Fruit fly (Drosophila melanogaster) whole organism, pupa: ENCODE results near the gene CatB.

Experiments
- CG10348 ChIP-seq: fragments of 200-800 bp; sonication (Bioruptor generic); IDR thresholded peaks from 2 replicates; pipeline ENCODE4 v1.3.6; 2022; ENCODE audit warnings: missing biosample characterization, missing genetic modification characterization
- CG12605 ChIP-seq: fragments of 200-800 bp; sonication (Bioruptor generic); IDR thresholded peaks from 2 replicates; pipeline ENCODE4 v1.3.6; 2022; ENCODE audit warnings: missing biosample characterization, missing genetic modification characterization
- CG13204 ChIP-seq: fragments of 200-800 bp; sonication (Bioruptor generic); optimal IDR thresholded peaks from 2 replicates; lab custom pipeline; 2018; ENCODE audit warnings: missing biosample characterization, mild to moderate bottlenecking, missing genetic modification characterization, moderate library complexity
- CG14655 ChIP-seq: fragments of 200-800 bp; sonication (Bioruptor generic); optimal IDR thresholded peaks from 3 replicates; lab custom pipeline; 2017; ENCODE audit warnings: mild to moderate bottlenecking, missing biosample characterization, missing genetic modification reagents, missing genetic modification characterization
- CG15710 ChIP-seq: fragments of 200-800 bp; sonication (Bioruptor generic); optimal IDR thresholded peaks from 2 replicates; lab custom pipeline; 2018; ENCODE audit warnings: missing biosample characterization, mild to moderate bottlenecking, missing genetic modification characterization, moderate library complexity
- CG17806 ChIP-seq: fragments of 200-800 bp; sonication (Bioruptor generic); optimal IDR thresholded peaks from 2 replicates; lab custom pipeline; 2018; ENCODE audit warnings: missing biosample characterization, mild to moderate bottlenecking, missing genetic modification characterization, moderate library complexity
- CG32121 ChIP-seq: fragments of 200-800 bp; sonication (Bioruptor generic); IDR thresholded peaks from 2 replicates; pipeline ENCODE4 v1.3.6; 2022; ENCODE audit warnings: missing biosample characterization, missing genetic modification characterization
- CG34367 ChIP-seq: fragments of 200-800 bp; sonication (Bioruptor generic); optimal IDR thresholded peaks from 2 replicates; lab custom pipeline; 2018; ENCODE audit warnings: missing biosample characterization, mild to moderate bottlenecking, missing genetic modification characterization
- CG4496 ChIP-seq: fragments of 200-800 bp; sonication (Bioruptor generic); IDR thresholded peaks from 3 replicates; pipeline ENCODE4 v1.3.6; 2022; ENCODE audit warnings: missing biosample characterization, missing genetic modification characterization
- CG8159 ChIP-seq: fragments of 200-800 bp; sonication (Bioruptor generic); optimal IDR thresholded peaks from 3 replicates; lab custom pipeline; 2018; ENCODE audit warnings: missing biosample characterization, mild to moderate bottlenecking, missing genetic modification characterization, moderate library complexity
- CG8301 ChIP-seq: fragments of 200-800 bp; sonication (Bioruptor generic); optimal IDR thresholded peaks from 2 replicates; lab custom pipeline; 2018; ENCODE audit warnings: missing biosample characterization, mild to moderate bottlenecking, missing genetic modification characterization
- CG9948 ChIP-seq: fragments of 200-800 bp; sonication (Bioruptor generic); optimal IDR thresholded peaks from 2 replicates; lab custom pipeline; 2018; ENCODE audit warnings: missing biosample characterization, mild to moderate bottlenecking, missing genetic modification characterization, moderate library complexity
- D1 ChIP-seq: fragments of 200-800 bp; sonication (Bioruptor generic); optimal IDR thresholded peaks from 2 replicates; lab custom pipeline; 2018; ENCODE audit warnings: missing biosample characterization, mild to moderate bottlenecking, missing genetic modification characterization, moderate library complexity
- EcR ChIP-seq: fragments of 200-800 bp; sonication (Bioruptor generic); optimal IDR thresholded peaks from 3 replicates; lab custom pipeline; 2019; ENCODE audit warnings: missing biosample characterization, missing genetic modification characterization, mild to moderate bottlenecking, moderate library complexity, missing genetic modification reagents
- Ets98B ChIP-seq: fragments of 200-800 bp; sonication (Bioruptor generic); IDR thresholded peaks from 2 replicates; pipeline ENCODE4 v1.3.6; 2022; ENCODE audit warnings: missing biosample characterization, missing genetic modification characterization
- Pif1A ChIP-seq: fragments of 200-800 bp; sonication (Bioruptor generic); optimal IDR thresholded peaks from 3 replicates; lab custom pipeline; 2016; ENCODE audit warnings: missing biosample characterization, missing genetic modification characterization
- Pif1B ChIP-seq: fragments of 200-800 bp; sonication (Bioruptor generic); optimal IDR thresholded peaks from 3 replicates; lab custom pipeline; 2016; ENCODE audit warnings: missing biosample characterization, missing genetic modification characterization
- Snoo ChIP-seq: fragments of 200-800 bp; sonication (Bioruptor generic); optimal IDR thresholded peaks from 3 replicates; lab custom pipeline; 2017; ENCODE audit warnings: missing biosample characterization, mild to moderate bottlenecking, missing genetic modification characterization, inconsistent platforms
- fd96Ca ChIP-seq: fragments of 200-800 bp; sonication (Bioruptor generic); IDR thresholded peaks from 3 replicates; pipeline ENCODE4 v1.3.6; 2022; ENCODE audit warnings: missing biosample characterization, missing genetic modification characterization
- gl ChIP-seq: fragments of 200-800 bp; sonication (Bioruptor generic); optimal IDR thresholded peaks from 2 replicates; lab custom pipeline; 2018; ENCODE audit warnings: missing biosample characterization, mild to moderate bottlenecking, missing genetic modification characterization
- rn ChIP-seq: fragments of 200-800 bp; sonication (Bioruptor generic); IDR thresholded peaks from 2 replicates; pipeline ENCODE4 v1.3.6; 2022; ENCODE audit warnings: missing biosample characterization, missing genetic modification characterization

CatB gene

DNA sequence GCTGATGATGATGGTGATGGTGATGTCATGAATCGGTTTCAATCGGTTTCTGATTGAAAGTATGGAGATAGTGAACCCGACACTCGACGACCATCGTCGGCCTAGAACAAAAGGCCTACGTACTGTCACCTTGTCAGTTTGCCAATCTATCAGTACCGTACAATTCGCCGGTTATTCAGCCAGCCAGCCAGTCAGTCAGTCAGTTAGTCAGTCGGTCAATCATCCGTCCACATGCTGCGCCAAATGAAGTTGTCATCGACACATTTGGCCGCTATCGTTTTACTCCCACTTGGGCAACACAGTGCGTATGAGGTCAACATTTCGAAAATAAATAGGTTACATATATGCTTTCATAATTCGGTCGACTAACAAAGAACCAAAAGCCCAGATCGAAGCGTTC, 15.7 kb downstream of the CatB start:
- TF ChIP-seq Snoo (tag; lab: Kevin White, UChicago): no peak
- no peak for TF ChIP-seq CG34367 (tag; lab: Kevin White, UChicago)
- no peak for TF ChIP-seq CG8159 (tag; lab: Kevin White, UChicago)
- no peak for TF ChIP-seq CG9948
- no peak for TF ChIP-seq CG14655 (GFP tag; lab: Kevin White, UChicago)
- no peak for TF ChIP-seq Pif1A (GFP tag; lab: Kevin White, UChicago)

DNA sequence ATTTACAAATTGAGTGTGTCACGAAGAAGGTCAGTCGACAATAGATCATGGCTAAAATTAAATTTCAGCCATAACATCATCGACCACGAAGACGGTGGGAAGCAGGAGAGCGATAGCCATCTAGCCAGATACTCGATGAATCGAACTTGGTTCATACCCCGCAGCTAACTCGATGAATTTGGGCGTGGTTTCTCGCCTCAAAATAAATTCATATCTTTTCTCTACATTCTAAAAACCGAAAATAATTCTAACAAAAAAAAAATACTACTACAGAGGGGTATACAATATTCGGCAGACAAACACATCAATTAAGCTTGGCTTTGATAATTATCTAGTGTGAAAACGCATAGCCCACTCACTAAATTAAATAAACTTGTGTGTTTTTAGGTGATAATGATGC, 27.3 kb downstream of the CatB start:
- TF ChIP-seq CG9948 (peak; percentile 6), Pif1A (GFP tag; lab: Kevin White, UChicago) (peak; percentile 7), CG10348 (GFP tag; lab: Robert Waterston, UW) (no peak), Ets98B (GFP tag; lab: Robert Waterston, UW) (0 out of 2 replicates have a peak, but pooled peaks have one; percentile 27)

DNA sequence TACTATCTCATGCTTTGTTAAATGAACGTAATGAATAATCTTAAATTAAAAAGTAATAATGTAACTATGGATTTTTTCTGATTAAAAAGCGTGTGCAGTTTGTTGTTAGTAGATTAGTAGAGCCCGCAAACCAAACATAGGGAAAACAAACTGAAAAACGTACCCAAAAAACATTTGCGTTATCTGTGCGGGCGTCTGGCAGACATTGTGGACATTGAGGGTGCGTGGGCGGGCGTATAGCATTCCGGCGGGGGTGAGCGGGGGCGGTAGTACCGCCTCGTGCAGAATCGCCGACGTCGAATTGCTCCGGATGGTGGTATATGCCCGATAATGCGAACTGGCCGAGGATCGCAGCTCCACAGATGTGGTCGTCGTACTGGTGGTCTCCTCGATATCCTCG, 28.9 kb downstream of the CatB start:
- TF ChIP-seq EcR (no peak), CG32121 (GFP tag; lab: Robert Waterston, UW) (no peak), CG12605 (GFP tag; lab: Robert Waterston, UW) (no peak), CG14655 (GFP tag; lab: Kevin White, UChicago) (no peak), CG9948 (no peak), gl (tag; lab: Kevin White, UChicago) (no peak), CG34367 (tag; lab: Kevin White, UChicago) (no peak), Pif1A (GFP tag; lab: Kevin White, UChicago) (no peak), CG17806 (tag; lab: Kevin White, UChicago) (no peak), fd96Ca (GFP tag; lab: Robert Waterston, UW) (no peak), rn (GFP tag; lab: Robert Waterston, UW) (no peak), Pif1B (GFP tag; lab: Kevin White, UChicago) (no peak), CG8301 (tag; lab: Kevin White, UChicago) (no peak), CG10348 (GFP tag; lab: Robert Waterston, UW) (no peak), D1 (tag; lab: Kevin White, UChicago) (no peak), CG13204 (GFP tag; lab: Kevin White, UChicago) (no peak), CG8159 (tag; lab: Kevin White, UChicago) (no peak)

DNA sequence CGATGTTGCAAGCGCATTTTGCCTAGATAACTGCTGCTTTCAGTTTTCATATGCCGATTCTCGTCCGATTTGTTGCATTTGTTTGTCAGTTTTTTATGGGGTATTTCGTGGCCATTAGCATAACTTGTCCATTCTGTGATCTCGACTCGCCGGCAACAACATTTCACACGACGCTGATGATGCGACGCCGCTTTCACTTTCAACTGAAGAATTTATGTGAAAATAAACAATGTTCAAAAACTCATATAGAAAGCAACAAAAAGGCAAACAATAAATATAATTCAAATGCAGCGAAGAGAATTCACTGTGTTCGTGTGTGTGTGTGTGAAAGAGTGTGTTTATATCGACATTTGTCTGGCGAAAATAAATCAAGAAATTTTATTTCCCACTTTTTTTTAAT, 29.6 kb downstream of the CatB start:
- no peak for TF ChIP-seq CG9948
- no peak for TF ChIP-seq Pif1A (GFP tag; lab: Kevin White, UChicago)
- no peak for TF ChIP-seq CG12605 (GFP tag; lab: Robert Waterston, UW)
- no peak for TF ChIP-seq CG32121 (GFP tag; lab: Robert Waterston, UW)
- TF ChIP-seq CG10348 (GFP tag; lab: Robert Waterston, UW): no peak
- no peak for TF ChIP-seq fd96Ca (GFP tag; lab: Robert Waterston, UW)
- no peak for TF ChIP-seq CG15710 (tag; lab: Kevin White, UChicago)
- no peak for TF ChIP-seq Snoo (tag; lab: Kevin White, UChicago)
- TF ChIP-seq CG8301 (tag; lab: Kevin White, UChicago): no peak
- TF ChIP-seq gl (tag; lab: Kevin White, UChicago): no peak
- TF ChIP-seq Ets98B (GFP tag; lab: Robert Waterston, UW): no peak
- TF ChIP-seq Pif1B (GFP tag; lab: Kevin White, UChicago): no peak
- TF ChIP-seq CG34367 (tag; lab: Kevin White, UChicago): no peak
- no peak for TF ChIP-seq CG8159 (tag; lab: Kevin White, UChicago)
- TF ChIP-seq CG13204 (GFP tag; lab: Kevin White, UChicago): no peak
- TF ChIP-seq CG14655 (GFP tag; lab: Kevin White, UChicago): no peak
- TF ChIP-seq D1 (tag; lab: Kevin White, UChicago): no peak
- TF ChIP-seq CG17806 (tag; lab: Kevin White, UChicago): no peak
- no peak for TF ChIP-seq rn (GFP tag; lab: Robert Waterston, UW)
- TF ChIP-seq, all 21 proteins: peak for 0

DNA sequence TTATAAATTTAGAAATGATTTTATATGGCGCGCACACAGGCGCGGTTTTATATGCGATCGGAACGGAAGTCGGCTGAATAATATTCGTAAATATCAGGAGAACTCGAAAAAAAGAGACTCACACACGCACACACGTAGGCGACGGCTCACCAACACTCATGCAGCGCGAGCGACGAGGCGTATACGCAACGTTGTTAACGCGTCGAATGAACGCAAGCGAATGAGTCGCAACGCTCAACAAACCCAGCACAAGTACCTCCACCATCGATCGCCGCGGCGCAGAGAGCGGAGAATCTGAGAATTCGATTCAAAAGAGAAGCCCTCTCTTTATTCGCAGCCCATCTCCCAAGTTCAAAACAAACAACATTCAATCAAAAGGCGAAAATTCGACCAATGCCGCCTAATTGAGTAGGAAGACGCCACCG, 30.2 kb downstream of the CatB start:
- peak; percentile 45 for TF ChIP-seq Snoo (tag; lab: Kevin White, UChicago)
- TF ChIP-seq CG9948: no peak
- TF ChIP-seq CG34367 (tag; lab: Kevin White, UChicago): no peak
- TF ChIP-seq CG13204 (GFP tag; lab: Kevin White, UChicago): peak; percentile 14
- peak; percentile 79 for TF ChIP-seq CG12605 (GFP tag; lab: Robert Waterston, UW)
- no peak for TF ChIP-seq CG15710 (tag; lab: Kevin White, UChicago)
- no peak for TF ChIP-seq CG8301 (tag; lab: Kevin White, UChicago)
- TF ChIP-seq CG4496 (GFP tag; lab: Robert Waterston, UW): peak; percentile 64; the same call in 1 of the 3 replicates
- TF ChIP-seq CG32121 (GFP tag; lab: Robert Waterston, UW): peak; percentile 61; the same call in 1 of the 2 replicates
- TF ChIP-seq EcR: peak; percentile 84
- TF ChIP-seq CG17806 (tag; lab: Kevin White, UChicago): no peak
- no peak for TF ChIP-seq CG14655 (GFP tag; lab: Kevin White, UChicago)
- peak; percentile 34 for TF ChIP-seq Pif1A (GFP tag; lab: Kevin White, UChicago)
- no peak for TF ChIP-seq Pif1B (GFP tag; lab: Kevin White, UChicago)
- no peak for TF ChIP-seq D1 (tag; lab: Kevin White, UChicago)
- peak; percentile 70; the same call in 1 of the 2 replicates for TF ChIP-seq Ets98B (GFP tag; lab: Robert Waterston, UW)
- TF ChIP-seq rn (GFP tag; lab: Robert Waterston, UW): no peak
- no peak; the same call in 2 of the 3 replicates for TF ChIP-seq fd96Ca (GFP tag; lab: Robert Waterston, UW)
- peak; percentile 4 for TF ChIP-seq CG8159 (tag; lab: Kevin White, UChicago)
- TF ChIP-seq CG10348 (GFP tag; lab: Robert Waterston, UW): no peak
- peak; percentile 9 for TF ChIP-seq gl (tag; lab: Kevin White, UChicago)
